Worm (Caenorhabditis elegans): Measurements from ENCODE around the gene Y66D12A.24.
A peak's percentile ranks its signal among the peaks of the same experiment; 100 is the strongest.

Gene Y66D12A.24

DNA sequence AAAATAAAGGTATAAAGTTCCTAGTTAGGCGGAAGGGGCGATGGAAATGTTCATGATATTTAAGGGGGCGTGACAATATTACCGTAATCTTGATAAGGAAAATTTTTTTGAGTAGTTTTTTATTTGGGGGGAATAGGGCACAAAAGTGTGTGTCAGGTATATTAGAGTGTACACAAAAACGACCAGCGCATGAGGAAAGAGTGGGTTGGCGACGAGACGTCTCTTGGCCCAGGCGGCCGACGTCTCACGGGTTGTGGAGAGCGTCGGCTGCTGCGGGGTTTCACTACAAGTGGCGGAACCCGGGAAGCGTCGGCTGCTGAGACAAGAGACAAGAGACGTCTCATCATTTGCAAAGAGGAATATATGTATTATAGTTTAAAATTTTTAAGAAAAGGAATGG, 32.9 kb upstream of the Y66D12A.24 start:
- TF ChIP-seq tab-1 (GFP tag; IDR thresholded peaks at IDR 0.05), result no peak
- no peak for TF ChIP-seq ref-1 (GFP tag; conservative IDR thresholded peaks at IDR 0.05)
- TF ChIP-seq klf-2 (GFP tag; conservative IDR thresholded peaks at IDR 0.05), result 0 out of 2 replicates have a peak, but pooled peaks have one; percentile 10
- TF ChIP-seq T22C8.4 (GFP tag; IDR thresholded peaks at IDR 0.05), result no peak
- TF ChIP-seq cog-1 (tag; optimal IDR thresholded peaks at IDR 0.05), result no peak
- 0 out of 2 replicates have a peak, but pooled peaks have one; percentile 20 for TF ChIP-seq ztf-23 (GFP tag; IDR thresholded peaks at IDR 0.05)
- peak; percentile 44; the same call in 1 of the 2 replicates for TF ChIP-seq flt-1 (GFP tag; IDR thresholded peaks at IDR 0.05)
- TF ChIP-seq med-1 (GFP tag; optimal IDR thresholded peaks at IDR 0.05; ENCODE audit: insufficient read depth), result no peak
- no peak for TF ChIP-seq ztf-29 (GFP tag; IDR thresholded peaks at IDR 0.05)

DNA sequence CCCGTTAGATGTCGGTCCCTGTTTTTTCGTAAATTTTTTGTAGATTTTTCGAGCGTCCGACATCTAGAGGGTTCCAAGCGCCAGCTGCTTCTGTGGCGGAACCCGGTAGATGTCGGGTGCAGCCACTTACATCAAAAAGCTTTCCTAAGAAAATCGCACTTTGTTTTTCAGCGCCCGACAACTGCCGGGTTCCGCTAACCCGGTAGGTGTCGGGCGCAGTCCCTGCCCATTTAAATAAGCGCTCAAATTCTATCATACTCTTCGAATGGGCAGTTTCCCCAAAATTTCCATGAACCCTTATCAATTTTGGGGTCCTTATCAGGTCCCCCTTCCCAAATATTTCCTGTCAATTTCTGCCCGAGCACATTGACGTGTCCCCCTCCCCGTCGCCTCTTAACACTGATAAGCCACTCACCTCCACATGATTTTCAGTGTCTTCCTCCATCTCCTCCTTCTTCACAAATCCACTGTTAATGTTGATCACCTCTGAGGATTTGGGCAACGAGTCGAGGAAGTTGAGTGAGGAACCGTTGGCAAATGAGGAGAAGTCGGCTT, 31.2 kb upstream of the Y66D12A.24 start:
- no peak for TF ChIP-seq ztf-29 (GFP tag; IDR thresholded peaks at IDR 0.05)
- TF ChIP-seq cog-1 (tag; optimal IDR thresholded peaks at IDR 0.05), result no peak
- no peak for TF ChIP-seq tab-1 (GFP tag; IDR thresholded peaks at IDR 0.05)

ce11 chrIII:11466420-11467188, 30.1 kb upstream of the Y66D12A.24 start:
- no peak for TF ChIP-seq ztf-29 (GFP tag; IDR thresholded peaks at IDR 0.05)
- TF ChIP-seq ztf-23 (GFP tag; IDR thresholded peaks at IDR 0.05), result 0 out of 2 replicates have a peak, but pooled peaks have one; percentile 7
- TF ChIP-seq T22C8.4 (GFP tag; IDR thresholded peaks at IDR 0.05), result peak; percentile 77

ce11 chrIII:11467631-11468481, 28.8 kb upstream of the Y66D12A.24 start:
- TF ChIP-seq cog-1 (tag; optimal IDR thresholded peaks at IDR 0.05) (no peak), med-1 (GFP tag; optimal IDR thresholded peaks at IDR 0.05; ENCODE audit: insufficient read depth) (peak; percentile 10), ztf-23 (GFP tag; IDR thresholded peaks at IDR 0.05) (peak; percentile 54; the same call in 1 of the 2 replicates), flt-1 (GFP tag; IDR thresholded peaks at IDR 0.05) (peak; percentile 25; the same call in 1 of the 2 replicates)

- TF ChIP-seq tab-1 (GFP tag; IDR thresholded peaks at IDR 0.05) (no peak), flt-1 (GFP tag; IDR thresholded peaks at IDR 0.05) (no peak), ztf-29 (GFP tag; IDR thresholded peaks at IDR 0.05) (no peak), ref-1 (GFP tag; conservative IDR thresholded peaks at IDR 0.05) (no peak), T22C8.4 (GFP tag; IDR thresholded peaks at IDR 0.05) (no peak), med-1 (GFP tag; optimal IDR thresholded peaks at IDR 0.05; ENCODE audit: insufficient read depth) (no peak), ztf-23 (GFP tag; IDR thresholded peaks at IDR 0.05) (no peak), klf-2 (GFP tag; conservative IDR thresholded peaks at IDR 0.05) (no peak), cog-1 (tag; optimal IDR thresholded peaks at IDR 0.05) (no peak)
Observed at ce11 chrIII:11470311-11470858, 26.3 kb upstream of the Y66D12A.24 start, which contains the start of gene bed-2. TSS of gene bed-2 (minus strand) at chrIII:11470808.

- TF ChIP-seq cog-1 (tag; optimal IDR thresholded peaks at IDR 0.05) (no peak), flt-1 (GFP tag; IDR thresholded peaks at IDR 0.05) (0 out of 2 replicates have a peak, but pooled peaks have one; percentile 44)
Observed at ce11 chrIII:11471336-11471735, 25.3 kb upstream of the Y66D12A.24 start.

DNA sequence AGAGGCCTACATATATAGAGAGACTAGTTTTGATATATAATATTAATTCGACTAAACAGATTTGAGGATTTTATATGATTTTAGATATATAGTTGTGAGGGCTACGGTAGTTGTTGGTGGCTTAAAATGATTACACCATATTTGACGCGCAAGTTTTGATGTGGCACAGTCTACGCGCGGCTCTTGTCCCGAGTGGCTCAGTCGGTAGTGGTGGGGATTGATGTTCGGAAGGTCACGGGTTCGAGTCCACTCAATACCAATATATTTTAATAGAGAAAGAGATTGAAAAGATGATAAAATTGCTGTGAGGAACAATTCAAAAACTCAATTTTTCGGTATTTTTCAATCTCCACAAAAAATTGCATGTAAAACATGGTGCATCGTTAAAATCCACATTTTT, 23.8 kb upstream of the Y66D12A.24 start:
- no peak for TF ChIP-seq med-1 (GFP tag; optimal IDR thresholded peaks at IDR 0.05; ENCODE audit: insufficient read depth)
- 0 out of 2 replicates have a peak, but pooled peaks have one; percentile 8 for TF ChIP-seq flt-1 (GFP tag; IDR thresholded peaks at IDR 0.05)

DNA sequence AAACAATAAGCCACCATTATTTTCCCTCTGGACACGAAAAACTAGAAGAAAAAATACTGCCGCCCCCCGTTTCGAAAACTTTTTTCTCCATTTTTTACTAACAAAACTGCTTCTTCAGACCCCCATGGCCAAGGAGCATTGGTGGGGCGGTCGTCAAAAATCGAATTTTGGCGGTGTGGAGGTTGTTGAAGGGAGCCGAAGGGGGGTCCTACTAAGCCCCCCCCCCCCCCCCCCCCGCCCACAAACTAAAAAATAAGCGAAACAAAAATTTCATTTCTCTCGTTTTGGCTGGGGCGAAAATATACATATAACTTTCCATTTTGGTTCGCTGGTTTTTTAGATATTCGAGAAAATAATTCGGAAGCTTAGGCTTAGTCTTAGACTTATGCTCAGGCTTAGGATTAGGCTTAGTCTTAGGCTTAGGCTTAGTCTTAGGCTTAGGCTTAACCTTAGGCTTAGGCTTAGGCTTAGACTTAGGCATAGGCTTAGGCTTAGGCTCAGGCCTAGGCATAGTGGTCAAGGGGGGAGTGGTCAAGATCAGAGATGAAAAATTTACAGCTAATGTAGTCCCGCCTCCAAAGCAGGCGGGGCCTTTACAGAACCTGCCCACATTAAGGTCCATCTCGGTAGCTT, 21.9 kb upstream of the Y66D12A.24 start:
- TF ChIP-seq flt-1 (GFP tag; IDR thresholded peaks at IDR 0.05) (no peak), klf-2 (GFP tag; conservative IDR thresholded peaks at IDR 0.05) (no peak), T22C8.4 (GFP tag; IDR thresholded peaks at IDR 0.05) (no peak), tab-1 (GFP tag; IDR thresholded peaks at IDR 0.05) (no peak), ztf-23 (GFP tag; IDR thresholded peaks at IDR 0.05) (no peak), ztf-29 (GFP tag; IDR thresholded peaks at IDR 0.05) (no peak)

DNA sequence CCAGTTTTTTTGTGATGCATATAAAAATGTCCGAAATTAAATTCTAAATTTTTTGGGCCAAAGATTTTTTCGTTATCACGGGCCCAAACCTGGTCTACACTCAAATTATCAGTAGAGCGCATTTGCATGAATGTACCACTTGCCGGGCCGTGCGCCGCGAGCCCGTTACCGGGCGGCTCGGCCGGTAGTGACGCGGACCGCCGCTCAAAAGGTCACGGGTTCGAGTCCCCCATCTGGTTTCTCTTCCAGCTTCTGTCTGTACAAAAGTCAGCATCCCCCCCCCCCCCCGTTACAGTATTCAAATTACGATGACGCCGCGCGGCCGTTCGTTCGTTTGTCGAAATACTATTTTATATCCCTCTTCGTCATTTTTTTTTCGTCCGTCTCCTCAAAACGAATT, 19.4 kb upstream of the Y66D12A.24 start:
- TF ChIP-seq tab-1 (GFP tag; IDR thresholded peaks at IDR 0.05) (no peak), cog-1 (tag; optimal IDR thresholded peaks at IDR 0.05) (no peak), ref-1 (GFP tag; conservative IDR thresholded peaks at IDR 0.05) (no peak), klf-2 (GFP tag; conservative IDR thresholded peaks at IDR 0.05) (0 out of 2 replicates have a peak, but pooled peaks have one; percentile 35), ztf-23 (GFP tag; IDR thresholded peaks at IDR 0.05) (no peak)
